Fruit fly (Drosophila melanogaster): ENCODE measurements around the gene CG34345.
A peak's percentile ranks its signal among the peaks of the same experiment; 100 is the strongest.

CG34345 gene

dm6 chr2L:6667719-6668325 is 44.9 kb downstream of the CG34345 start, which contains the start of gene Galt (continued):
- TF ChIP-seq CG10543 (GFP tag; optimal IDR thresholded peaks at IDR 0.05) = peak; percentile 78
- TF ChIP-seq CG8388 (GFP tag; optimal IDR thresholded peaks at IDR 0.05) = peak; percentile 5
- TF ChIP-seq Opbp (GFP tag; IDR thresholded peaks at IDR 0.05; ENCODE audit: partially characterized antibody) = peak; percentile 62; the same call in 2 of the 3 replicates
- peak; percentile 54 for TF ChIP-seq mirr (GFP tag; optimal IDR thresholded peaks at IDR 0.05)
- no peak for TF ChIP-seq tll (GFP tag; optimal IDR thresholded peaks at IDR 0.05)
- TF ChIP-seq Doc2 (GFP tag; IDR thresholded peaks at IDR 0.05) = no peak
- no peak for TF ChIP-seq Oaz (GFP tag; IDR thresholded peaks at IDR 0.05)
- TF ChIP-seq Adf1 (GFP tag; IDR thresholded peaks at IDR 0.05) = peak; percentile 41; the same call in 1 of the 2 replicates
- no peak for TF ChIP-seq CG13123 (GFP tag; optimal IDR thresholded peaks at IDR 0.05)
- TF ChIP-seq CG18476 (GFP tag; optimal IDR thresholded peaks at IDR 0.05) = no peak
- TF ChIP-seq CG16813 (GFP tag; IDR thresholded peaks at IDR 0.05; ENCODE audit: partially characterized antibody) = peak; percentile 82
- no peak for TF ChIP-seq pita (GFP tag; optimal IDR thresholded peaks at IDR 0.05)
- TF ChIP-seq Fer1 (GFP tag; optimal IDR thresholded peaks at IDR 0.05) = peak; percentile 68
- TF ChIP-seq Blimp-1 (GFP tag; optimal IDR thresholded peaks at IDR 0.05) = no peak
- TF ChIP-seq CG15601 (tag; optimal IDR thresholded peaks at IDR 0.05) = peak; percentile 32
- peak; percentile 52 for TF ChIP-seq nmo (GFP tag; optimal IDR thresholded peaks at IDR 0.05)
- peak; percentile 68 for TF ChIP-seq CG14710 (tag; optimal IDR thresholded peaks at IDR 0.05)
- TF ChIP-seq exex (tag; optimal IDR thresholded peaks at IDR 0.05) = peak; percentile 66
- TF ChIP-seq Ptx1 (GFP tag; IDR thresholded peaks at IDR 0.05) = no peak
- no peak for TF ChIP-seq Ravus (GFP tag; IDR thresholded peaks at IDR 0.05)
- peak; percentile 59 for TF ChIP-seq CG2120 (GFP tag; optimal IDR thresholded peaks at IDR 0.05)
- TF ChIP-seq CG8944 (GFP tag; optimal IDR thresholded peaks at IDR 0.05) = no peak
- peak; percentile 54; the same call in 2 of the 3 replicates for TF ChIP-seq knrl (GFP tag; IDR thresholded peaks at IDR 0.05; ENCODE audit: partially characterized antibody)
- TF ChIP-seq CG4854 (GFP tag; optimal IDR thresholded peaks at IDR 0.05) = no peak
- no peak for TF ChIP-seq C15 (GFP tag; IDR thresholded peaks at IDR 0.05)
- no peak for TF ChIP-seq otp (GFP tag; IDR thresholded peaks at IDR 0.05)
- TF ChIP-seq cwo (GFP tag; optimal IDR thresholded peaks at IDR 0.05) = peak; percentile 38
- no peak for TF ChIP-seq vfl (GFP tag; optimal IDR thresholded peaks at IDR 0.05)
- no peak for TF ChIP-seq nau (GFP tag; optimal IDR thresholded peaks at IDR 0.05)
- TF ChIP-seq pros (GFP tag; optimal IDR thresholded peaks at IDR 0.05) = peak; percentile 57
- TF ChIP-seq slbo (GFP tag; IDR thresholded peaks at IDR 0.05) = peak; percentile 52; the same call in 1 of the 2 replicates
- peak; percentile 10; the same call in 1 of the 2 replicates for TF ChIP-seq amos (GFP tag; IDR thresholded peaks at IDR 0.05; ENCODE audit: partially characterized antibody)
- no peak for TF ChIP-seq CG12236 (GFP tag; optimal IDR thresholded peaks at IDR 0.05)
- no peak for TF ChIP-seq slp2 (GFP tag; optimal IDR thresholded peaks at IDR 0.05)
- peak; percentile 50 for TF ChIP-seq CG9437 (GFP tag; optimal IDR thresholded peaks at IDR 0.05)
- no peak for TF ChIP-seq CG3847 (GFP tag; IDR thresholded peaks at IDR 0.05)
- no peak for TF ChIP-seq HLH54F (GFP tag; optimal IDR thresholded peaks at IDR 0.05)
- TF ChIP-seq CG11695 (GFP tag; IDR thresholded peaks at IDR 0.05) = 0 out of 3 replicates have a peak, but pooled peaks have one; percentile 31
- TF ChIP-seq CG14860 (GFP tag; IDR thresholded peaks at IDR 0.05; ENCODE audit: partially characterized antibody) = peak; percentile 90
- TF ChIP-seq corto (GFP tag; optimal IDR thresholded peaks at IDR 0.05) = no peak
- no peak for TF ChIP-seq gce (GFP tag; IDR thresholded peaks at IDR 0.05)
- peak; percentile 58 for TF ChIP-seq CG12391 (tag; optimal IDR thresholded peaks at IDR 0.05)
- peak; percentile 38 for TF ChIP-seq CG10431 (GFP tag; optimal IDR thresholded peaks at IDR 0.05)
- no peak for TF ChIP-seq fd102C (GFP tag; optimal IDR thresholded peaks at IDR 0.05)
- no peak for TF ChIP-seq CG8290 (GFP tag; optimal IDR thresholded peaks at IDR 0.05)
- peak in 1 of 2 experiments; percentile 33 for TF ChIP-seq CG8290 (tag; optimal IDR thresholded peaks at IDR 0.05)
- no peak for TF ChIP-seq Optix (GFP tag; IDR thresholded peaks at IDR 0.05)
- TF ChIP-seq CG9797 (GFP tag; optimal IDR thresholded peaks at IDR 0.05) = peak; percentile 34
- TF ChIP-seq CG2199 (GFP tag; IDR thresholded peaks at IDR 0.05) = no peak

Data from whole organism, embryonic.